Fruit fly (Drosophila melanogaster): Measurements from ENCODE around the gene Alg14.

The Alg14 gene

dm6 chrX:15462436-15462857 is 9.5 kb upstream of the Alg14 start, which contains the start of the genes shtd, CG6294 and CG6299 (continued):
- TF ChIP-seq NK7.1 (GFP tag; optimal IDR thresholded peaks at IDR 0.05), result no peak
- TF ChIP-seq CG30020 (tag; optimal IDR thresholded peaks at IDR 0.05), result peak; percentile 50
- no peak for TF ChIP-seq Six4 (GFP tag; optimal IDR thresholded peaks at IDR 0.05)
- peak; percentile 28 for TF ChIP-seq tin (GFP tag; optimal IDR thresholded peaks at IDR 0.05)
- no peak for TF ChIP-seq CG6854 (GFP tag; optimal IDR thresholded peaks at IDR 0.05)
- TF ChIP-seq grau (tag; optimal IDR thresholded peaks at IDR 0.05), result no peak
- no peak for TF ChIP-seq CG2678 (tag; optimal IDR thresholded peaks at IDR 0.05)
- no peak for TF ChIP-seq CG10431 (GFP tag; optimal IDR thresholded peaks at IDR 0.05)
- no peak for TF ChIP-seq CG10462 (GFP tag; optimal IDR thresholded peaks at IDR 0.05)
- TF ChIP-seq CG11093 (GFP tag; IDR thresholded peaks at IDR 0.05), result no peak
- TF ChIP-seq HmgZ (tag; optimal IDR thresholded peaks at IDR 0.05), result peak; percentile 53
- no peak for TF ChIP-seq ERR (GFP tag; optimal IDR thresholded peaks at IDR 0.05)
- TF ChIP-seq stc (GFP tag; IDR thresholded peaks at IDR 0.05), result no peak
- no peak for TF ChIP-seq repo (GFP tag; optimal IDR thresholded peaks at IDR 0.05)
- TF ChIP-seq Poxn (GFP tag; IDR thresholded peaks at IDR 0.05), result no peak
- TF ChIP-seq dmrt11E (tag; optimal IDR thresholded peaks at IDR 0.05), result no peak
- no peak for TF ChIP-seq CG14441 (GFP tag; IDR thresholded peaks at IDR 0.05)
- TF ChIP-seq MESR4 (GFP tag; optimal IDR thresholded peaks at IDR 0.05), result peak; percentile 44
- no peak for TF ChIP-seq pita (GFP tag; optimal IDR thresholded peaks at IDR 0.05)
- peak; percentile 92 for TF ChIP-seq Bgb (GFP tag; IDR thresholded peaks at IDR 0.05; ENCODE audit: partially characterized antibody)
- TF ChIP-seq CG14710 (tag; optimal IDR thresholded peaks at IDR 0.05), result peak; percentile 68
- TF ChIP-seq p53 (GFP tag; optimal IDR thresholded peaks at IDR 0.05), result no peak
- TF ChIP-seq CG1233 (GFP tag; optimal IDR thresholded peaks at IDR 0.05), result no peak
- TF ChIP-seq insv (GFP tag; optimal IDR thresholded peaks at IDR 0.05), result peak; percentile 91 to 98
- peak; percentile 99 for TF ChIP-seq tna (GFP tag; IDR thresholded peaks at IDR 0.05; ENCODE audit: partially characterized antibody)
- no peak for TF ChIP-seq CG14050 (GFP tag; IDR thresholded peaks at IDR 0.05)
- TF ChIP-seq CG2202 (tag; optimal IDR thresholded peaks at IDR 0.05), result no peak
- peak; percentile 86 for TF ChIP-seq knrl (GFP tag; IDR thresholded peaks at IDR 0.05; ENCODE audit: partially characterized antibody)
- no peak for TF ChIP-seq Atf-2 (GFP tag; optimal IDR thresholded peaks at IDR 0.05)
- TF ChIP-seq Usf (GFP tag; optimal IDR thresholded peaks at IDR 0.05), result no peak
- no peak for TF ChIP-seq esg (GFP tag; conservative IDR thresholded peaks at IDR 0.05)
- peak; percentile 31; the same call in 1 of the 2 replicates for TF ChIP-seq sob (GFP tag; IDR thresholded peaks at IDR 0.05)
- TF ChIP-seq ato (GFP tag; IDR thresholded peaks at IDR 0.05; ENCODE audit: partially characterized antibody), result peak; percentile 98
- TF ChIP-seq lmd (GFP tag; IDR thresholded peaks at IDR 0.05), result no peak
- no peak for TF ChIP-seq Hand (GFP tag; optimal IDR thresholded peaks at IDR 0.05)
- TF ChIP-seq CG6175 (GFP tag; IDR thresholded peaks at IDR 0.05), result no peak
- no peak for TF ChIP-seq Asciz (GFP tag; optimal IDR thresholded peaks at IDR 0.05)
- no peak for TF ChIP-seq maf-S (GFP tag; optimal IDR thresholded peaks at IDR 0.05)
- TF ChIP-seq lbe (GFP tag; optimal IDR thresholded peaks at IDR 0.05), result no peak
- no peak for TF ChIP-seq fd96Cb (tag; optimal IDR thresholded peaks at IDR 0.05)
- no peak for TF ChIP-seq HLHmδ (GFP tag; optimal IDR thresholded peaks at IDR 0.05)
- no peak for TF ChIP-seq CG6689 (GFP tag; IDR thresholded peaks at IDR 0.05)
- TF ChIP-seq vfl (GFP tag; optimal IDR thresholded peaks at IDR 0.05), result peak; percentile 19
- peak; percentile 16 for TF ChIP-seq zen (tag; optimal IDR thresholded peaks at IDR 0.05)
- no peak for TF ChIP-seq NfI (GFP tag; optimal IDR thresholded peaks at IDR 0.05)
- no peak for TF ChIP-seq bowl (GFP tag; IDR thresholded peaks at IDR 0.05)
- TF ChIP-seq CG7839 (tag; optimal IDR thresholded peaks at IDR 0.05), result no peak
- TF ChIP-seq Dfd (GFP tag; optimal IDR thresholded peaks at IDR 0.05), result no peak
- peak; percentile 24 for TF ChIP-seq CG2120 (GFP tag; optimal IDR thresholded peaks at IDR 0.05)
- TF ChIP-seq HLH4C (GFP tag; IDR thresholded peaks at IDR 0.05; ENCODE audit: partially characterized antibody), result peak; percentile 100
- no peak for TF ChIP-seq CG8388 (GFP tag; optimal IDR thresholded peaks at IDR 0.05)
